Worm (Caenorhabditis elegans) whole organism, late embryonic: ENCODE results near the gene hlh-33.

ENCODE experiments used
- ama-1 ChIP-seq: fragments of 150-350 bp; optimal IDR thresholded peaks from 2 replicates; lab custom pipeline; 2014
- ceh-18 ChIP-seq: sonication (generic microtip); optimal IDR thresholded peaks from 2 replicates; lab custom pipeline; 2016; ENCODE audit warnings: missing genetic modification characterization, missing compliant biosample characterization
- ceh-34 ChIP-seq: sonication (generic microtip); optimal IDR thresholded peaks from 2 replicates; lab custom pipeline; 2016; ENCODE audit warnings: mild to moderate bottlenecking, missing genetic modification characterization, missing compliant biosample characterization
- ceh-48 ChIP-seq: sonication (generic microtip); optimal IDR thresholded peaks from 2 replicates; lab custom pipeline; 2016; ENCODE audit warnings: missing genetic modification characterization, inconsistent platforms, missing compliant biosample characterization
- elt-2 ChIP-seq: sonication (generic microtip); optimal IDR thresholded peaks from 2 replicates; lab custom pipeline; 2016; ENCODE audit warnings: missing genetic modification reagents, missing genetic modification characterization, missing compliant biosample characterization
- ets-4 ChIP-seq: sonication (generic microtip); optimal IDR thresholded peaks from 2 replicates; lab custom pipeline; 2016; ENCODE audit warnings: missing genetic modification characterization, missing compliant biosample characterization
- lin-11 ChIP-seq: fragments of 200-800 bp; sonication (Bioruptor generic); optimal IDR thresholded peaks from 2 replicates; lab custom pipeline; 2018; ENCODE audit warnings: mild to moderate bottlenecking, missing genetic modification characterization, missing compliant biosample characterization
- mec-3 ChIP-seq: sonication (generic microtip); optimal IDR thresholded peaks from 2 replicates; lab custom pipeline; 2016; ENCODE audit warnings: borderline replicate concordance, missing genetic modification characterization, missing compliant biosample characterization
- nhr-11 ChIP-seq: fragments of 150-350 bp; optimal IDR thresholded peaks from 2 replicates; lab custom pipeline; 2014; ENCODE audit warnings: missing biosample characterization, missing genetic modification characterization
- pha-4 ChIP-seq: fragments of 150-350 bp; optimal IDR thresholded peaks from 2 replicates; lab custom pipeline; 2018; ENCODE audit warnings: missing biosample characterization, missing genetic modification reagents, missing genetic modification characterization
- rnt-1 ChIP-seq: sonication (generic microtip); optimal IDR thresholded peaks from 2 replicates; lab custom pipeline; 2016; ENCODE audit warnings: missing genetic modification characterization, missing compliant biosample characterization

DNA sequence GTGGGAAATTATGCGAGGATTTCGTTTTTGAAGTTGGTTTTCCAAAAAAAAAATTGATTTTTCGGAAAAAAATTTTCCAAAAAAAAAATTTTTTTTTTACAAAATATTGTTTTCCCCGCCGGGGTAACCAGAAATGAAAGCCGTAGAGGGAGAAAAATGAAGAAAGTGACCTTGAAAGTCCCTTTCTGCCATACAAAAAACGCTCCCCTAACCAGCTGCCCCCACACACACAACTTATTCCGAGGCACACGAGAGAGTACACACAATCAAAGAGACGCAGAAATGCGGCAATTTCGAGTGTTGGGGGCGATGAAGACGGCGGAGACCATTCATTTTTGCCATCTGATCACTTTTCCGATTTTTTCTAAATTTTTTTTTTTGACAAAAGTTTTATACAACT lies 1.2 kb upstream of the hlh-33 start:
- TF ChIP-seq nhr-11 (no peak), mec-3 (tag; lab: Kevin White, UChicago) (no peak), ceh-48 (no peak), ama-1 (lab: Kevin White, UChicago) (no peak), pha-4 (tag; lab: Kevin White, UChicago) (no peak), ets-4 (tag; lab: Kevin White, UChicago) (no peak), ceh-18 (tag; lab: Kevin White, UChicago) (no peak), lin-11 (tag; lab: Kevin White, UChicago) (no peak), elt-2 (tag; lab: Kevin White, UChicago) (no peak), ceh-34 (tag; lab: Kevin White, UChicago) (no peak), rnt-1 (tag; lab: Kevin White, UChicago) (no peak)
